Fruit fly (Drosophila melanogaster) S2 (cell line): ENCODE results near the gene rgn.

ENCODE experiments used
- CG8478 ChIP-seq: fragments of >200 bp; optimal IDR thresholded peaks from 2 replicates; lab custom pipeline; 2018
- CTCF ChIP-seq, 2 experiments: fragments of >200 bp; optimal IDR thresholded peaks; 2 replicates each; lab custom pipeline; 2018

- no peak for TF ChIP-seq CG8478 (lab: Kevin White, UChicago)
- no peak for TF ChIP-seq CTCF (optimal IDR thresholded peaks at IDR 0.05; lab: Kevin White, UChicago)
Observed at dm6 chr3L:21444719-21445118, 62.4 kb downstream of the rgn start, which contains the start of gene Alp1.
